Fruit fly (Drosophila melanogaster): ENCODE data around the gene Ir62a.
A peak's percentile ranks its signal among the peaks of the same experiment; 100 is the strongest.

Ir62a gene

DNA sequence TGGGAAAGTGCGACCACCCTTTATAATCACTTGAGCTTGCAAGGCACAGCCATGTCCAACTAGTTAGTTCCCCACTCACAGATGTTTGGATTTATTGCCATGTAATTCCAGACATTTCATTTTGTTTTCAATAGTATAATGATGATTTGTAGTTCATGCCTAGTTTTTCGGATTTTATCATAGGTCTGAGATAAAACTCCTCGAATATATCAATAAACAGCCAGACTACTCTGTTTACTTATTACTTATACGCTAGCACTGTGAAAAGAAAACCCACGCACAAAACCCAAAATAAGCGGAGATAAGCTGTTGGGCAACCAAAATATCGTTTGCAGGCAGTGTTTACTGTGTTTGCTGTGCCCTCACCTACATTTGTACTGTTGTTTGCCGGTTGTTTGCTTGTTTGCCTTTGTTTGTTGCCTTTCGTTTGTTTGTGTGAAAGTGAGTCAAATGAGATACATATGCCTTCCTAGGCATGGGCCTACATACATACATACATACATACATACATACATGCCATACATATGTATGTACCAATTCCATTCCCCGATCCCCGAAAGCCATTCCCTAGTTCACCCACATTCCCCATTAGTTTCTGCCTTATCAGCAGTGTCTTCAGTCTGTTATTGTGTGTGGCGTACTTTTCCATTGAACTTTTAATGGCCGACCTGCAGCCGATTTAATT is 48.3 kb upstream of the Ir62a start (continued):
- TF ChIP-seq nmo (GFP tag; optimal IDR thresholded peaks at IDR 0.05) (peak; percentile 63), cas (GFP tag; IDR thresholded peaks at IDR 0.05) (no peak), Ets65A (GFP tag) (peak; percentile 96), CG2129 (GFP tag; IDR thresholded peaks at IDR 0.05; ENCODE audit: partially characterized antibody) (no peak), dan (GFP tag; IDR thresholded peaks at IDR 0.05) (no peak), ap (GFP tag; IDR thresholded peaks at IDR 0.05) (0 out of 2 replicates have a peak, but pooled peaks have one; percentile 24), CG11695 (GFP tag; IDR thresholded peaks at IDR 0.05) (peak; percentile 55), vvl (GFP tag; IDR thresholded peaks at IDR 0.05) (peak; percentile 37), HLH54F (GFP tag; optimal IDR thresholded peaks at IDR 0.05) (peak; percentile 2), amos (GFP tag; IDR thresholded peaks at IDR 0.05; ENCODE audit: partially characterized antibody) (no peak), psq (GFP tag; optimal IDR thresholded peaks at IDR 0.05) (peak; percentile 55), CG7987 (GFP tag; optimal IDR thresholded peaks at IDR 0.05) (peak; percentile 87), org-1 (GFP tag; optimal IDR thresholded peaks at IDR 0.05) (peak; percentile 78), dmrt11E (tag; optimal IDR thresholded peaks at IDR 0.05) (peak; percentile 82), ttk (GFP tag; IDR thresholded peaks at IDR 0.05) (0 out of 2 replicates have a peak, but pooled peaks have one; percentile 17), CG15514 (GFP tag; optimal IDR thresholded peaks at IDR 0.05) (peak; percentile 36), CG4328 (GFP tag; optimal IDR thresholded peaks at IDR 0.05) (peak; percentile 71), Ravus (GFP tag; IDR thresholded peaks at IDR 0.05) (no peak), CG4707 (GFP tag; optimal IDR thresholded peaks at IDR 0.05) (peak; percentile 61), Nf-YB (GFP tag; optimal IDR thresholded peaks at IDR 0.05) (peak; percentile 41), ash1 (GFP tag; optimal IDR thresholded peaks at IDR 0.05) (peak; percentile 57), D19A (tag; optimal IDR thresholded peaks at IDR 0.05) (peak; percentile 71), wdn (GFP tag; IDR thresholded peaks at IDR 0.05) (peak; percentile 38; the same call in 1 of the 2 replicates), dysf (GFP tag; IDR thresholded peaks at IDR 0.05) (no peak; the same call in 1 of the 3 replicates), CG7271 (tag; optimal IDR thresholded peaks at IDR 0.05) (peak; percentile 70), CG8388 (GFP tag; optimal IDR thresholded peaks at IDR 0.05) (peak; percentile 76), CG10462 (GFP tag; optimal IDR thresholded peaks at IDR 0.05) (peak; percentile 55), Hand (GFP tag; optimal IDR thresholded peaks at IDR 0.05) (peak; percentile 40), CG6272 (GFP tag; IDR thresholded peaks at IDR 0.05) (0 out of 2 replicates have a peak, but pooled peaks have one; percentile 11), cad (GFP tag; optimal IDR thresholded peaks at IDR 0.05) (no peak), CG13894 (tag; optimal IDR thresholded peaks at IDR 0.05) (no peak), CkIIα-i1 (GFP tag; IDR thresholded peaks at IDR 0.05) (no peak), gsb (GFP tag; IDR thresholded peaks at IDR 0.05) (no peak), grn (GFP tag; optimal IDR thresholded peaks at IDR 0.05) (peak; percentile 34), crc (GFP tag; optimal IDR thresholded peaks at IDR 0.05) (peak; percentile 64), stc (GFP tag; IDR thresholded peaks at IDR 0.05) (peak; percentile 66), CG6254 (GFP tag; optimal IDR thresholded peaks at IDR 0.05) (peak; percentile 73), CG16813 (GFP tag; IDR thresholded peaks at IDR 0.05; ENCODE audit: partially characterized antibody) (no peak), Max (GFP tag; optimal IDR thresholded peaks at IDR 0.05) (no peak), hb (GFP tag; IDR thresholded peaks at IDR 0.05; ENCODE audit: partially characterized antibody) (no peak), CG4404 (GFP tag; IDR thresholded peaks at IDR 0.05) (peak; percentile 18; the same call in 1 of the 2 replicates), CG9727 (GFP tag; optimal IDR thresholded peaks at IDR 0.05) (peak; percentile 85), ac (GFP tag; optimal IDR thresholded peaks at IDR 0.05) (peak; percentile 91), CG43689 (GFP tag; IDR thresholded peaks at IDR 0.05) (peak; percentile 45; the same call in 1 of the 2 replicates), CG3847 (GFP tag; IDR thresholded peaks at IDR 0.05) (no peak), CG4424 (GFP tag; optimal IDR thresholded peaks at IDR 0.05) (peak; percentile 49), vfl (GFP tag; optimal IDR thresholded peaks at IDR 0.05) (no peak), CG6765 (GFP tag; optimal IDR thresholded peaks at IDR 0.05) (peak; percentile 71), Ets97D (GFP tag; optimal IDR thresholded peaks at IDR 0.05) (peak; percentile 37), Nf-YA (GFP tag; IDR thresholded peaks at IDR 0.05) (peak; percentile 57; the same call in 1 of the 2 replicates)
